Worm (Caenorhabditis elegans) whole organism, L3 larva: ENCODE results near the gene fzo-1.

ENCODE experiments used
- ZK546.5 ChIP-seq: sonication (generic microtip); optimal IDR thresholded peaks from 2 replicates; lab custom pipeline; 2017; ENCODE audit warnings: missing biosample characterization, missing genetic modification characterization
- aly-2 ChIP-seq: fragments of 150-350 bp; optimal IDR thresholded peaks from 2 replicates; lab custom pipeline; 2014; ENCODE audit warnings: missing biosample characterization, missing genetic modification characterization
- ama-1 ChIP-seq: fragments of 150-350 bp; optimal IDR thresholded peaks from 2 replicates; lab custom pipeline; 2018
- ceh-16 ChIP-seq: sonication (generic microtip); optimal IDR thresholded peaks from 2 replicates; lab custom pipeline; 2017; ENCODE audit warnings: missing biosample characterization, missing genetic modification characterization
- ceh-82 ChIP-seq: fragments of 150-350 bp; optimal IDR thresholded peaks from 2 replicates; lab custom pipeline; 2014; ENCODE audit warnings: missing biosample characterization, missing genetic modification characterization
- ceh-9 ChIP-seq: sonication (generic microtip); optimal IDR thresholded peaks from 2 replicates; lab custom pipeline; 2018; ENCODE audit warnings: missing biosample characterization, missing genetic modification characterization
- daf-12 ChIP-seq: fragments of 150-350 bp; optimal IDR thresholded peaks from 2 replicates; lab custom pipeline; 2014; ENCODE audit warnings: missing biosample characterization, missing genetic modification reagents, missing genetic modification characterization
- egl-27 ChIP-seq: sonication (generic microtip); optimal IDR thresholded peaks from 4 replicates; lab custom pipeline; 2017; ENCODE audit warnings: missing biosample characterization, missing genetic modification reagents, missing genetic modification characterization
- elt-2 ChIP-seq: sonication (generic microtip); optimal IDR thresholded peaks from 2 replicates; lab custom pipeline; 2016; ENCODE audit warnings: missing genetic modification reagents, mild to moderate bottlenecking, missing genetic modification characterization, missing compliant biosample characterization
- elt-3 ChIP-seq, 3 experiments: fragments of 150-350 bp in 1 of 3; sonication (generic microtip) in 2 of 3; optimal IDR thresholded peaks; 2 replicates in 2 of 3; 4 replicates in 1 of 3; lab custom pipeline; 2014 to 2017; ENCODE audit warnings: missing biosample characterization in 3 of 3, missing genetic modification characterization in 3 of 3
- fkh-10 ChIP-seq: sonication (generic microtip); optimal IDR thresholded peaks from 2 replicates; lab custom pipeline; 2017; ENCODE audit warnings: missing biosample characterization, missing genetic modification reagents, missing genetic modification characterization
- fkh-2 ChIP-seq: fragments of 150-350 bp; optimal IDR thresholded peaks from 2 replicates; lab custom pipeline; 2014; ENCODE audit warnings: missing biosample characterization, missing genetic modification reagents, missing genetic modification characterization
- fos-1 ChIP-seq: fragments of 150-350 bp; optimal IDR thresholded peaks from 2 replicates; lab custom pipeline; 2014; ENCODE audit warnings: missing biosample characterization, missing genetic modification characterization
- lin-15B ChIP-seq: fragments of 150-350 bp; optimal IDR thresholded peaks from 2 replicates; lab custom pipeline; 2014; ENCODE audit warnings: missing biosample characterization, missing genetic modification characterization
- lin-39 ChIP-seq: fragments of 150-350 bp; optimal IDR thresholded peaks from 2 replicates; lab custom pipeline; 2018; ENCODE audit warnings: missing biosample characterization, missing genetic modification reagents, missing genetic modification characterization
- mml-1 ChIP-seq: fragments of 150-350 bp; sonication (generic microtip); optimal IDR thresholded peaks from 3 replicates; lab custom pipeline; 2014; ENCODE audit warnings: missing biosample characterization, missing genetic modification characterization
- nfya-1 ChIP-seq: sonication (generic microtip); optimal IDR thresholded peaks from 2 replicates; lab custom pipeline; 2017; ENCODE audit warnings: missing genetic modification characterization, mild to moderate bottlenecking, missing compliant biosample characterization, antibody characterized with exemption, moderate library complexity; ENCODE audit not compliant: insufficient read depth
- nhr-11 ChIP-seq: fragments of 150-350 bp; optimal IDR thresholded peaks from 2 replicates; lab custom pipeline; 2014; ENCODE audit warnings: missing biosample characterization, missing genetic modification characterization
- nhr-12 ChIP-seq: fragments of 150-350 bp; optimal IDR thresholded peaks from 2 replicates; lab custom pipeline; 2014; ENCODE audit warnings: missing biosample characterization, missing genetic modification characterization
- nhr-23 ChIP-seq: fragments of 150-350 bp; optimal IDR thresholded peaks from 2 replicates; lab custom pipeline; 2014; ENCODE audit warnings: missing biosample characterization, missing genetic modification reagents, missing genetic modification characterization
- nhr-237 ChIP-seq: fragments of 150-350 bp; optimal IDR thresholded peaks from 2 replicates; lab custom pipeline; 2014; ENCODE audit warnings: missing biosample characterization, missing genetic modification characterization
- nhr-25 ChIP-seq: sonication (generic microtip); optimal IDR thresholded peaks from 2 replicates; lab custom pipeline; 2017; ENCODE audit warnings: missing biosample characterization, missing genetic modification characterization
- nhr-28 ChIP-seq: fragments of 150-350 bp; optimal IDR thresholded peaks from 2 replicates; lab custom pipeline; 2014; ENCODE audit warnings: missing biosample characterization, missing genetic modification characterization
- nhr-43 ChIP-seq: sonication (generic microtip); optimal IDR thresholded peaks from 2 replicates; lab custom pipeline; 2016; ENCODE audit warnings: mild to moderate bottlenecking, missing genetic modification characterization, missing compliant biosample characterization; ENCODE audit not compliant: poor library complexity, severe bottlenecking
- nhr-67 ChIP-seq: fragments of 150-350 bp; optimal IDR thresholded peaks from 2 replicates; lab custom pipeline; 2014; ENCODE audit warnings: missing biosample characterization, missing genetic modification characterization
- nhr-76 ChIP-seq: fragments of 150-350 bp; sonication (generic microtip); optimal IDR thresholded peaks from 5 replicates; lab custom pipeline; 2014; ENCODE audit warnings: missing biosample characterization, missing genetic modification characterization
- nhr-77 ChIP-seq: fragments of 150-350 bp; optimal IDR thresholded peaks from 2 replicates; lab custom pipeline; 2014; ENCODE audit warnings: missing biosample characterization, missing genetic modification characterization
- pha-4 ChIP-seq: fragments of 150-350 bp; optimal IDR thresholded peaks from 2 replicates; lab custom pipeline; 2014; ENCODE audit warnings: missing biosample characterization, missing genetic modification reagents, missing genetic modification characterization
- pqm-1 ChIP-seq: fragments of 150-350 bp; optimal IDR thresholded peaks from 2 replicates; lab custom pipeline; 2017; ENCODE audit warnings: missing biosample characterization, missing genetic modification characterization, inconsistent platforms
- sea-2 ChIP-seq: fragments of 150-350 bp; sonication (generic microtip); optimal IDR thresholded peaks from 4 replicates; lab custom pipeline; 2014; ENCODE audit warnings: missing biosample characterization, missing genetic modification reagents, missing genetic modification characterization
- skn-1 ChIP-seq: fragments of 150-350 bp; optimal IDR thresholded peaks from 2 replicates; lab custom pipeline; 2014; ENCODE audit warnings: missing biosample characterization, missing genetic modification characterization
- snpc-4 ChIP-seq: fragments of 150-350 bp; optimal IDR thresholded peaks from 2 replicates; lab custom pipeline; 2014; ENCODE audit warnings: missing biosample characterization, missing genetic modification characterization
- tbx-2 ChIP-seq: sonication (generic microtip); optimal IDR thresholded peaks from 2 replicates; lab custom pipeline; 2016; ENCODE audit warnings: mild to moderate bottlenecking, missing genetic modification characterization, missing compliant biosample characterization
- ztf-11 ChIP-seq: fragments of 150-350 bp; optimal IDR thresholded peaks from 2 replicates; lab custom pipeline; 2014; ENCODE audit warnings: missing biosample characterization, missing genetic modification characterization
- ztf-4 ChIP-seq: fragments of 150-350 bp; optimal IDR thresholded peaks from 2 replicates; lab custom pipeline; 2014; ENCODE audit warnings: missing biosample characterization, missing genetic modification characterization

fzo-1 gene

ce11 chrII:5828486-5828885 lies 7.5 kb downstream of the fzo-1 start, which contains the start of gene ZK1248.11:
Gene ZK1248.11 (minus strand): TSS chrII:5828586.
- no peak for TF ChIP-seq nhr-67 (tag; lab: Kevin White, UChicago)
- no peak for TF ChIP-seq snpc-4 (tag; lab: Kevin White, UChicago)
- no peak for TF ChIP-seq nhr-237 (tag; lab: Kevin White, UChicago)
- no peak for TF ChIP-seq pqm-1 (tag; lab: Kevin White, UChicago)

- TF ChIP-seq nhr-28 (tag; lab: Kevin White, UChicago): no peak
- TF ChIP-seq ama-1 (lab: Kevin White, UChicago): no peak
- peak; percentile 23 for TF ChIP-seq nhr-25 (tag; lab: Kevin White, UChicago)
- peak; percentile 37 for TF ChIP-seq nhr-23 (tag; lab: Kevin White, UChicago)
- no peak for TF ChIP-seq ceh-9
- TF ChIP-seq, all 47 proteins: peak for 2
Measured at ce11 chrII:5827364-5827763, 8.6 kb downstream of the fzo-1 start, which contains the start of gene tbc-2. Gene tbc-2 (minus strand): TSS chrII:5827443.

DNA sequence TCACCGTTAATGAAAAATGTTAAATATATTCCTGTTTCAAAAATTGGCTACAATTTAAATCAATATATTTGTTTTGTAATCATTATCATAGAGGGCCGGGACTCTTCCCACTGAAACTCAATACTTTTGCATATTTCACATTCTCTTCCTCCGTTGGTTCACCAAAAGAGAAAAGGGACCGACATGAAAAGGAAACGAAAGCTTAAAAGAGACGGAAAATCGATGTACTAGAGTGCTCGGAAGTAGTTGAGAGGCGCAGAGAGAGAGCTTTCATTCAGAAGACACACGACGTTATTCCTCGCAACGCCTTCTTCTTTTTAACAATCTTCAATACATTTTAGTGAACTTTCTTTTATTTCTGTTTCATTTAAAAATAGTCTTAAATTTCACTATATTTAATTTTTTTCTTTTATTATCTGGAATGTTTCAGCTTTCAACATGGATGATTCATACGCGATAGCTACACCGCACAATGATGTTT lies 15.7 kb downstream of the fzo-1 start, which contains the start of gene ehs-1:
ehs-1 (plus strand) TSS at position 431 of the 481 bp plus-strand sequence.
- TF ChIP-seq snpc-4 (tag; lab: Kevin White, UChicago) (peak; percentile 26), nhr-11 (tag; lab: Kevin White, UChicago) (no peak), sea-2 (peak; percentile 65), lin-15B (peak; percentile 8), nfya-1 (peak; percentile 43), lin-39 (peak; percentile 25)

DNA sequence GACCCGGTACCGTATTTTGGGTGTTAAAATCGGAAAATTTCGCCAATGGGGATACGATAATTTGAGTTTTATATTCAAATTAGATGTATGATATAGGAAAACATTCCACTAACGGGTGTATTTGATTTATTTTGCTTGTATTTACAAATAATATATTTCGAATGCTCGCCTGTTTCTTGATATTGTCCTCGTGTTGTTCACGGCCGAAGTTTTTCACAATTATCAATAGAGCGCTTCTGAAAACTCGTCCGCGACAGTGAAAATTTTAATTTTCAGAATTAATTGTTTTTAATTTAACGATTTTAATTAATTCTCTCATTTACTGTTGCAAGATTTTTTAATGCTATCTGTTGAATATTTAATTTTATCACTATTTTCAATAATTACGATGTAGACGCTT lies 16.3 kb downstream of the fzo-1 start:
- no peak for TF ChIP-seq ceh-16 (tag; lab: Kevin White, UChicago)
- peak; percentile 39 for TF ChIP-seq pqm-1 (tag; lab: Kevin White, UChicago)
- no peak for TF ChIP-seq ceh-9
- TF ChIP-seq elt-2 (tag; lab: Kevin White, UChicago): peak; percentile 53
- TF ChIP-seq sea-2: no peak
- no peak for TF ChIP-seq pha-4 (tag; lab: Kevin White, UChicago)
- TF ChIP-seq nhr-23 (tag; lab: Kevin White, UChicago): no peak
- peak; percentile 20 for TF ChIP-seq lin-15B
- no peak for TF ChIP-seq elt-3 (tag; optimal IDR thresholded peaks at IDR 0.05; lab: Kevin White, UChicago)
- no peak for TF ChIP-seq fkh-2 (tag; lab: Kevin White, UChicago)
- no peak for TF ChIP-seq lin-39
- TF ChIP-seq fos-1 (tag; lab: Kevin White, UChicago): no peak
- TF ChIP-seq nhr-237 (tag; lab: Kevin White, UChicago): no peak
- TF ChIP-seq mml-1 (tag; lab: Kevin White, UChicago): no peak
- TF ChIP-seq nhr-25 (tag; lab: Kevin White, UChicago): no peak
- TF ChIP-seq nhr-43 (tag; lab: Kevin White, UChicago): peak; percentile 49
- TF ChIP-seq skn-1 (tag; lab: Kevin White, UChicago): peak; percentile 16
- no peak for TF ChIP-seq nhr-12 (tag; lab: Kevin White, UChicago)
- TF ChIP-seq ztf-11: no peak
- TF ChIP-seq daf-12 (tag; lab: Kevin White, UChicago): no peak
- TF ChIP-seq ceh-82: no peak
- no peak for TF ChIP-seq ZK546.5 (tag; lab: Kevin White, UChicago)
- TF ChIP-seq ztf-4 (tag; lab: Kevin White, UChicago): no peak
- TF ChIP-seq, all 47 proteins: peak for 5

DNA sequence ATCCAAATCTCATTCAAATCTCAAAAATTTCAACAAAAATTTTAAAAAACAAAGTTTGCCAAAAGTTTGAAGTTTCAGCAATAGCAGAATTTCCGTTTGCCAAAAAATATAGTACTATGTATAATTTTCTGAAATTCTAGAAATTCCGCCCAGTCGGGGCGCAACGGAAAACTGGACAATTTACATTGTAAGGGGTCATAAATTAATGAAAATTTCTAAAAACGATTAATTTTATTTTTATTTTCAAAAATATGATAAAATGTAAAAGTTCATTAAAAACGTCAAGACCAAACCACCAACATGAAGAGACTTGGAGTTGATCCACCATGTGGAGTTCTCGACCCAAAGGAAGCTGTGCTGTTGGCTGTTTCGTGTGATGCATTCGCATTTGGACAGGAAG lies 17.7 kb downstream of the fzo-1 start, which contains the start of gene ZK1248.4:
ZK1248.4 (plus strand) TSS at position 301 of the 400 bp plus-strand sequence.
- no peak for TF ChIP-seq mml-1 (tag; lab: Kevin White, UChicago)
- no peak for TF ChIP-seq nhr-77
- TF ChIP-seq egl-27 (tag; lab: Kevin White, UChicago): no peak
- TF ChIP-seq daf-12 (tag; lab: Kevin White, UChicago): no peak
- TF ChIP-seq nhr-11 (tag; lab: Kevin White, UChicago): no peak
- TF ChIP-seq lin-15B: no peak
- TF ChIP-seq aly-2 (tag; lab: Kevin White, UChicago): no peak
- no peak for TF ChIP-seq skn-1 (tag; lab: Kevin White, UChicago)
- no peak for TF ChIP-seq fkh-10 (GFP tag; lab: Kevin White, UChicago)
- TF ChIP-seq nhr-67 (tag; lab: Kevin White, UChicago): no peak
- TF ChIP-seq pqm-1 (tag; lab: Kevin White, UChicago): no peak
- TF ChIP-seq nhr-76 (tag; lab: Kevin White, UChicago): no peak
- no peak for TF ChIP-seq nhr-237 (tag; lab: Kevin White, UChicago)
- TF ChIP-seq tbx-2 (tag; lab: Kevin White, UChicago): no peak
- no peak for TF ChIP-seq nhr-43 (tag; lab: Kevin White, UChicago)
- no peak for TF ChIP-seq sea-2
